Fruit fly (Drosophila melanogaster): ENCODE measurements around the gene Tmtc1.

Tmtc1 gene

dm6 chr2L:2765659-2766373 is 88.3 kb downstream of the Tmtc1 start, which contains the start of the genes Snx21 and aph-1 (continued):
- TF ChIP-seq Nf-YC (tag; optimal IDR thresholded peaks at IDR 0.05) (peak; percentile 87), CG7963 (GFP tag; IDR thresholded peaks at IDR 0.05; ENCODE audit: partially characterized antibody) (no peak), ara (GFP tag; IDR thresholded peaks at IDR 0.05) (peak; percentile 74), CG7745 (tag; optimal IDR thresholded peaks at IDR 0.05) (no peak), E2f2 (GFP tag; IDR thresholded peaks at IDR 0.05) (peak; percentile 75), CG18011 (GFP tag; optimal IDR thresholded peaks at IDR 0.05) (peak; percentile 70), trem (tag; optimal IDR thresholded peaks at IDR 0.05) (peak; percentile 87), CG4820 (GFP tag; optimal IDR thresholded peaks at IDR 0.05) (peak; percentile 87), slbo (GFP tag; IDR thresholded peaks at IDR 0.05) (peak; percentile 89), al (GFP tag; IDR thresholded peaks at IDR 0.05) (peak; percentile 81), Lim3 (GFP tag; IDR thresholded peaks at IDR 0.05) (0 out of 2 replicates have a peak, but pooled peaks have one; percentile 58), wor (GFP tag; IDR thresholded peaks at IDR 0.05) (peak; percentile 75), BtbVII (GFP tag; optimal IDR thresholded peaks at IDR 0.05) (peak; percentile 91), Drgx (GFP tag; IDR thresholded peaks at IDR 0.05) (peak; percentile 79), CG4360 (GFP tag; IDR thresholded peaks at IDR 0.05) (peak; percentile 26; the same call in 1 of the 2 replicates), nau (GFP tag; optimal IDR thresholded peaks at IDR 0.05) (peak; percentile 82), CG18619 (GFP tag; optimal IDR thresholded peaks at IDR 0.05) (peak; percentile 92), Sox100B (GFP tag; optimal IDR thresholded peaks at IDR 0.05) (peak; percentile 93), CG31224 (GFP tag; IDR thresholded peaks at IDR 0.05) (peak; percentile 80), sug (tag; optimal IDR thresholded peaks at IDR 0.05) (peak; percentile 92), schlank (tag; optimal IDR thresholded peaks at IDR 0.05) (peak; percentile 63), mam (GFP tag; optimal IDR thresholded peaks at IDR 0.05) (peak; percentile 94), fru (optimal IDR thresholded peaks at IDR 0.05) (no peak), CG10543 (GFP tag; optimal IDR thresholded peaks at IDR 0.05) (peak; percentile 95), Max (GFP tag; optimal IDR thresholded peaks at IDR 0.05) (peak; percentile 91), tap (tag; optimal IDR thresholded peaks at IDR 0.05) (peak; percentile 85), Myb (GFP tag; optimal IDR thresholded peaks at IDR 0.05) (peak; percentile 84), CG11085 (GFP tag; IDR thresholded peaks at IDR 0.05) (peak; percentile 67), Xrp1 (GFP tag; IDR thresholded peaks at IDR 0.05) (peak; percentile 94), CG16779 (GFP tag; IDR thresholded peaks at IDR 0.05) (peak; percentile 14; the same call in 1 of the 2 replicates), usp (GFP tag; optimal IDR thresholded peaks at IDR 0.05) (no peak), fd3F (GFP tag; optimal IDR thresholded peaks at IDR 0.05) (peak; percentile 88), onecut (GFP tag; IDR thresholded peaks at IDR 0.05) (peak; percentile 80), Eip74EF (GFP tag; optimal IDR thresholded peaks at IDR 0.05) (peak in 1 of 2 experiments; percentile 90), CG42726 (GFP tag; IDR thresholded peaks at IDR 0.05; ENCODE audit: partially characterized antibody) (no peak), dmrt11E (tag; optimal IDR thresholded peaks at IDR 0.05) (peak; percentile 92), Nf-YB (GFP tag; optimal IDR thresholded peaks at IDR 0.05) (peak; percentile 78), CG31365 (tag; optimal IDR thresholded peaks at IDR 0.05) (peak; percentile 55), NK7.1 (GFP tag; optimal IDR thresholded peaks at IDR 0.05) (peak; percentile 63), nerfin-2 (GFP tag; IDR thresholded peaks at IDR 0.05; ENCODE audit: partially characterized antibody) (no peak), Hmr (GFP tag; optimal IDR thresholded peaks at IDR 0.05) (peak; percentile 95), stwl (tag; optimal IDR thresholded peaks at IDR 0.05) (peak; percentile 46), Hand (GFP tag; optimal IDR thresholded peaks at IDR 0.05) (peak; percentile 88), CG18476 (GFP tag; optimal IDR thresholded peaks at IDR 0.05) (peak; percentile 86), ssp (GFP tag; IDR thresholded peaks at IDR 0.05) (peak; percentile 80), CG10565 (GFP tag; optimal IDR thresholded peaks at IDR 0.05) (peak; percentile 54), CG8478 (optimal IDR thresholded peaks at IDR 0.05) (no peak), CG1832 (GFP tag; optimal IDR thresholded peaks at IDR 0.05) (no peak), CG6175 (GFP tag; IDR thresholded peaks at IDR 0.05) (peak; percentile 60), Dfd (GFP tag; optimal IDR thresholded peaks at IDR 0.05) (no peak)
